Worm (Caenorhabditis elegans): Measurements from ENCODE around the gene C53D6.10.

The C53D6.10 gene

ce11 chrIV:9007947-9008346 is 26.3 kb downstream of the C53D6.10 start:
- TF ChIP-seq nhr-27 (tag; optimal IDR thresholded peaks at IDR 0.05) = no peak
- TF ChIP-seq snpc-4 (GFP tag; optimal IDR thresholded peaks at IDR 0.05) = no peak
- no peak for TF ChIP-seq snpc-4 (tag; optimal IDR thresholded peaks at IDR 0.05)
- TF ChIP-seq nfya-2 (GFP tag; IDR thresholded peaks at IDR 0.05) = no peak
- TF ChIP-seq snpc-1.1 (tag; optimal IDR thresholded peaks at IDR 0.05; ENCODE audit: insufficient read depth) = no peak
- TF ChIP-seq aptf-3 (GFP tag; IDR thresholded peaks at IDR 0.05) = no peak
- no peak for TF ChIP-seq madf-8 (GFP tag; conservative IDR thresholded peaks at IDR 0.05)
- TF ChIP-seq nhr-179 (tag; optimal IDR thresholded peaks at IDR 0.05) = no peak
- TF ChIP-seq repo-1 (tag; optimal IDR thresholded peaks at IDR 0.05) = no peak
- TF ChIP-seq attf-3 (GFP tag; conservative IDR thresholded peaks at IDR 0.05) = no peak

ce11 chrIV:9005310-9005709 is 28.9 kb downstream of the C53D6.10 start, which contains the start of gene unc-129:
TSS of gene unc-129 (minus strand) at chrIV:9005410.
- TF ChIP-seq repo-1 (tag; optimal IDR thresholded peaks at IDR 0.05) = no peak

- TF ChIP-seq nfya-2 (GFP tag; IDR thresholded peaks at IDR 0.05) (no peak), rcor-1 (GFP tag; IDR thresholded peaks at IDR 0.05) (no peak), ceh-58 (GFP tag; IDR thresholded peaks at IDR 0.05) (no peak), ztf-3 (GFP tag; optimal IDR thresholded peaks at IDR 0.05) (no peak), F49E8.2 (tag; optimal IDR thresholded peaks at IDR 0.05; ENCODE audit: insufficient read depth) (no peak), hmg-20 (GFP tag; IDR thresholded peaks at IDR 0.05) (no peak), ceh-100 (GFP tag; IDR thresholded peaks at IDR 0.05) (no peak), cebp-2 (GFP tag; IDR thresholded peaks at IDR 0.05) (no peak), ztf-26 (tag; optimal IDR thresholded peaks at IDR 0.05) (no peak), T07F8.4 (tag; optimal IDR thresholded peaks at IDR 0.05) (no peak), lin-26 (GFP tag; IDR thresholded peaks at IDR 0.05) (no peak), nfyb-1 (GFP tag; IDR thresholded peaks at IDR 0.05) (no peak), lin-35 (GFP tag; optimal IDR thresholded peaks at IDR 0.05) (no peak), egl-18 (GFP tag; IDR thresholded peaks at IDR 0.05) (no peak), C06A6.2 (GFP tag; conservative IDR thresholded peaks at IDR 0.05) (no peak), let-526 (GFP tag; IDR thresholded peaks at IDR 0.05) (no peak)
Measured at ce11 chrIV:9002636-9003035, 31.6 kb downstream of the C53D6.10 start, which contains the start of gene C53D6.8. TSS of gene C53D6.8 (minus strand) at chrIV:9002736.

- TF ChIP-seq F49E8.2 (tag; optimal IDR thresholded peaks at IDR 0.05; ENCODE audit: insufficient read depth) (peak; percentile 26), hlh-26 (GFP tag; conservative IDR thresholded peaks at IDR 0.05) (no peak), ztf-26 (tag; optimal IDR thresholded peaks at IDR 0.05) (no peak), him-1 (tag; optimal IDR thresholded peaks at IDR 0.05) (peak; percentile 69), sptf-2 (GFP tag; optimal IDR thresholded peaks at IDR 0.05) (no peak), dox-1 (GFP tag; IDR thresholded peaks at IDR 0.05) (no peak; the same call in 1 of the 2 replicates), snpc-3.4 (tag; optimal IDR thresholded peaks at IDR 0.05) (peak; percentile 81), efl-1 (GFP tag; optimal IDR thresholded peaks at IDR 0.05) (no peak), lin-26 (GFP tag; IDR thresholded peaks at IDR 0.05) (peak; percentile 56; the same call in 1 of the 2 replicates), tlf-1 (GFP tag; optimal IDR thresholded peaks at IDR 0.05) (no peak), snpc-4 (GFP tag; optimal IDR thresholded peaks at IDR 0.05) (peak; percentile 92), snpc-4 (tag; optimal IDR thresholded peaks at IDR 0.05) (peak; percentile 84 to 95 (median 94)), cebp-1 (GFP tag; IDR thresholded peaks at IDR 0.05) (no peak), cebp-1 (tag; optimal IDR thresholded peaks at IDR 0.05) (no peak), lsl-1 (GFP tag; optimal IDR thresholded peaks at IDR 0.05) (peak; percentile 20), ztf-18 (tag; optimal IDR thresholded peaks at IDR 0.05) (no peak), rec-8 (tag; optimal IDR thresholded peaks at IDR 0.05) (no peak), lag-1 (GFP tag; IDR thresholded peaks at IDR 0.05) (no peak), attf-6 (GFP tag; IDR thresholded peaks at IDR 0.05) (peak; percentile 90), F52B5.7 (tag; optimal IDR thresholded peaks at IDR 0.05) (no peak), F10E7.11 (tag; optimal IDR thresholded peaks at IDR 0.05) (no peak), hmg-1.2 (GFP tag; IDR thresholded peaks at IDR 0.05) (peak; percentile 89), hlh-12 (tag; optimal IDR thresholded peaks at IDR 0.05) (no peak), sea-2 (GFP tag; IDR thresholded peaks at IDR 0.05) (no peak)
Measured at ce11 chrIV:9001184-9001583, 33.1 kb downstream of the C53D6.10 start.

Measured in whole organism, young adult.